Fruit fly (Drosophila melanogaster) whole organism, wandering third instar larva: Measurements from ENCODE around the gene CG42828.

Source experiments
- Abd-B ChIP-seq: fragments of >200 bp; optimal IDR thresholded peaks from 2 replicates; lab custom pipeline; 2017; ENCODE audit warnings: missing biosample characterization, missing genetic modification characterization
- CrebA ChIP-seq: fragments of 200-800 bp; sonication (Bioruptor generic); optimal IDR thresholded peaks from 2 replicates; lab custom pipeline; 2016; ENCODE audit warnings: missing biosample characterization, mild to moderate bottlenecking, missing genetic modification characterization, borderline replicate concordance
- N ChIP-seq: fragments of >200 bp; optimal IDR thresholded peaks from 2 replicates; lab custom pipeline; 2018; ENCODE audit warnings: missing biosample characterization, missing external identifiers, missing genetic modification characterization
- OdsH ChIP-seq: fragments of 200-800 bp; sonication (Bioruptor generic); optimal IDR thresholded peaks from 2 replicates; lab custom pipeline; 2016; ENCODE audit warnings: missing biosample characterization, mild to moderate bottlenecking, missing genetic modification characterization
- Sp1 ChIP-seq: fragments of 200-800 bp; sonication (Bioruptor generic); optimal IDR thresholded peaks from 3 replicates; lab custom pipeline; 2019; ENCODE audit warnings: missing biosample characterization, mild to moderate bottlenecking, missing genetic modification characterization, moderate library complexity
- dmrt93B ChIP-seq: fragments of 200-800 bp; sonication (Bioruptor generic); optimal IDR thresholded peaks from 2 replicates; lab custom pipeline; 2018; ENCODE audit warnings: missing biosample characterization, mild to moderate bottlenecking, missing genetic modification characterization
- dsf ChIP-seq: sonication (Bioruptor generic); optimal IDR thresholded peaks from 2 replicates; lab custom pipeline; 2016; ENCODE audit warnings: missing biosample characterization, missing genetic modification characterization, borderline replicate concordance
- fru ChIP-seq: fragments of 200-800 bp; sonication (Bioruptor generic); optimal IDR thresholded peaks from 3 replicates; lab custom pipeline; 2016; ENCODE audit warnings: missing biosample characterization, mild to moderate bottlenecking, missing genetic modification characterization
- h ChIP-seq: fragments of 200-800 bp; sonication (Bioruptor generic); optimal IDR thresholded peaks from 3 replicates; lab custom pipeline; 2016; ENCODE audit warnings: missing biosample characterization, mild to moderate bottlenecking, missing genetic modification characterization
- pan ChIP-seq: fragments of >200 bp; optimal IDR thresholded peaks from 2 replicates; lab custom pipeline; 2017
- psq ChIP-seq: fragments of 200-800 bp; sonication (Bioruptor generic); optimal IDR thresholded peaks from 3 replicates; lab custom pipeline; 2017; ENCODE audit warnings: missing biosample characterization, mild to moderate bottlenecking, missing genetic modification characterization, moderate library complexity
- usp ChIP-seq: fragments of >200 bp; optimal IDR thresholded peaks from 2 replicates; lab custom pipeline; 2017; ENCODE audit warnings: missing biosample characterization, missing genetic modification characterization

DNA sequence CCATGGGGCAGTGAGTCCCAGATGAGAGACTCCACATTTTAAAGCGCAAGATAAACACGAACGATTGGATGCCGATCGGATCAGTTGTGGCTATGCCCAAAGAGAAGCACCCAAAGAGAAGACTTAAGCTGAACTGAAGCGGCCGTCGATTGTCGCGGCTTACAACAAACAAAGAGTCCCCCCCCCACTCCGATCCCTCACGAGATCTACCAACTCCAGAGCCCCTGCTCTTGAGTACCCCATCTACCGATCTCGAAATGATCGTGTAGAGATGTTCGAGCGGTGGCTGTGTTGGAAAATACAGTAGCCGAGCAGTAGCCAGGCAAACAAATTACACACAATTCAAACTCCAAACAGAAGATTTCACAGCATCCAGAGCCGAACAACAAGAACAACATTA, 47.8 kb upstream of the CG42828 start:
- TF ChIP-seq Abd-B (GFP tag; lab: Kevin White, UChicago) (no peak), Sp1 (no peak), dsf (GFP tag; lab: Kevin White, UChicago) (no peak), h (GFP tag; lab: Kevin White, UChicago) (no peak), psq (no peak), fru (no peak), dmrt93B (GFP tag; lab: Kevin White, UChicago) (no peak), usp (GFP tag; lab: Kevin White, UChicago) (no peak), OdsH (GFP tag; lab: Kevin White, UChicago) (no peak), CrebA (GFP tag; lab: Kevin White, UChicago) (no peak), pan (lab: Kevin White, UChicago) (no peak), N (GFP tag; lab: Kevin White, UChicago) (no peak)
